Fruit fly (Drosophila melanogaster): Measurements from ENCODE around the gene Lip3.
A peak's percentile ranks its signal among the peaks of the same experiment; 100 is the strongest.

Gene Lip3

DNA sequence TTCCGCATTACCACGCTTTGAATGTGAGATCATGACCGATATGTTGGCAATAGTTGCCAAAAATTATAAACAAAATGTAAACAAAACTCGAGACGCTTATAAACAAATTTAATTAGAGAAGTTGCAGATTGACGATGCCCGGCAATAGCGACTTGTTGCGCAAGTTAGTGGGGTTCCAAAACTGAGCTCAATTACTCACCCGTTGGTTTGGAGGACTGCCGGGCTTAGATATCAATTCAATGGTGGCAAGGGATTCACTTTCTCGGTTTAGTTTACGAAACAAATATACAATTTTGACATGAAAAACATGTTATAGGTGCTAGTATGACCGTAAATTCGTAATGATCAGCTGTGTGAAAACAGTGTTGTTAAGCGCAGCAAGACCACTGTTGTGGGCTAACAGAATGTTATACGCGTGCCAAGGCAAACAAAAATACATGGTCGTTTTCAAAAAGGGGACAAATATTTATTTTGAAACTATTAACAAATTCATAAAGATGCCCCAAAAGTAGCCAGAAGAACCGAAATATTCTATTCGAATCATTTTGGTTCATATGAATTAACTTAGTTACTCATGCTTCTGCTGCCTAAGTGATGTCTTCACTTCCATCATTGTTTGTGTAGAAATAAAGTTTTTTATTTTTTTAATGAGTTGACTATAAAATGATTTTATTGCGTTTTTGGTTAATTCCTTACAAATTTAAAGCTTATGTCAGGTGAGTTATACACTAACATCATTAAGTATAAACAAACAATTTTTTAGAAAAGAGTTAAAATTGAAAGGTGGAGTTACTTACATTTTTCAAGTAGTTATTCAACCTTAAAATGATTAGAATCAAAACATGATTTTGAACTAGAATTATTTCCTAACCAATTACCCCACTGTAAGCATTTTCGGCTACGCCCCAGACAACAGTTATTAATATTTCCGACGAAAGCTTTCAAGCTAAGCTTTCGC, 4.9 kb downstream of the Lip3 start, which contains the start of gene Elp6 (continued):
- peak; percentile 81 for TF ChIP-seq eg (GFP tag; IDR thresholded peaks at IDR 0.05)
- TF ChIP-seq CG1621 (tag; optimal IDR thresholded peaks at IDR 0.05) = peak; percentile 28
- TF ChIP-seq CG6854 (GFP tag; optimal IDR thresholded peaks at IDR 0.05) = peak; percentile 31
- TF ChIP-seq Hr38 (GFP tag; optimal IDR thresholded peaks at IDR 0.05) = no peak
- peak; percentile 50 for TF ChIP-seq fkh (GFP tag; optimal IDR thresholded peaks at IDR 0.05)
- TF ChIP-seq Hr39 (GFP tag; optimal IDR thresholded peaks at IDR 0.05) = peak; percentile 87
- TF ChIP-seq Ets21C (GFP tag; optimal IDR thresholded peaks at IDR 0.05) = peak; percentile 78
- peak; percentile 81 for TF ChIP-seq CG4318 (GFP tag; optimal IDR thresholded peaks at IDR 0.05)
- peak; percentile 84 for TF ChIP-seq net (GFP tag; optimal IDR thresholded peaks at IDR 0.05)
- peak; percentile 86 for TF ChIP-seq Sox14 (GFP tag; optimal IDR thresholded peaks at IDR 0.05)
- TF ChIP-seq CG10669 (GFP tag; optimal IDR thresholded peaks at IDR 0.05) = peak; percentile 78
- TF ChIP-seq lz (GFP tag; optimal IDR thresholded peaks at IDR 0.05) = peak; percentile 88
- TF ChIP-seq vri (GFP tag; optimal IDR thresholded peaks at IDR 0.05) = peak; percentile 58
- TF ChIP-seq Eip78C (GFP tag) = peak; percentile 95
- no peak for TF ChIP-seq fd85E (GFP tag; optimal IDR thresholded peaks at IDR 0.05)

DNA sequence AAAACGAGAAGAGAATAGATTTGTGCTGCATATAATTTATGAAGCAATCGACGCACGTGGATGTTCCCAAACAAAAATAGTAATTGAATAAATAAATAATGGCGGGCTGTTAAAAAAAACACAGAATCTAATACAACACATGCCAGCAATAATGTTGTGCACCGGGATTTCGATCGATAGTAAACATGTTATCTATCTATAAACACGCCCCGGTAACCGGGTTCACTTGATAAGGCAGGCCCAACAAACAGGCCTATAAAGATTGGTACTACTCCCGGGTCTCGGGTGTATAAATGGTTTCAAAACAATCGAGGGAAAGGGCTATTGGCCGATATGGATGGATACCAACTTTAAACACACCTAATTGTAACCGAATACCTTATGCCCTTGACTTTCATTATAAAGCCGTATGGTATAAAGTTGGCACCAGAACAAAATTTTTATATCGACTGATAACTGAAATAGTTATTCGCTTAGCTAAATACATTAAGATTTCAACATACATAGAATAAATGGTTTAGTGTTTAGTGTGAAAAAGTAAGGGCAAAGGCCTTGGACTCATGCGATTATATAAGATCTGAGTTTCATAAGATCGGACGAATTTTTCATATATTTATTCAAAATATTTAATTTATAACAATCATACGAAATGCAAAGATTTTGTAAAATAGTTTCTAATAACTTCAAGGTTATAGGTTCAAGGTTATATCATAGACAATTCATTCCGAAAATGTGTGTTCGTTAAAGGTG, 5.9 kb downstream of the Lip3 start:
- TF ChIP-seq OdsH (GFP tag; optimal IDR thresholded peaks at IDR 0.05) = peak; percentile 5
- no peak for TF ChIP-seq Eip75B (GFP tag; optimal IDR thresholded peaks at IDR 0.05)
- peak; percentile 7 for TF ChIP-seq esn (GFP tag; optimal IDR thresholded peaks at IDR 0.05)
- TF ChIP-seq Eip78C (GFP tag) = peak; percentile 48
- peak; percentile 45 for TF ChIP-seq vri (GFP tag; optimal IDR thresholded peaks at IDR 0.05)
- peak; percentile 6 for TF ChIP-seq CG8632 (GFP tag; optimal IDR thresholded peaks at IDR 0.05)
- TF ChIP-seq fkh (GFP tag; optimal IDR thresholded peaks at IDR 0.05) = peak; percentile 68
- peak; percentile 9 for TF ChIP-seq acj6 (GFP tag; optimal IDR thresholded peaks at IDR 0.05)
- TF ChIP-seq spab (GFP tag; optimal IDR thresholded peaks at IDR 0.05) = no peak
- TF ChIP-seq topi (GFP tag; optimal IDR thresholded peaks at IDR 0.05) = peak; percentile 20
- peak; percentile 2 for TF ChIP-seq Hr4 (GFP tag; optimal IDR thresholded peaks at IDR 0.05)
- TF ChIP-seq CG34406 (GFP tag; optimal IDR thresholded peaks at IDR 0.05) = peak; percentile 23
- peak; percentile 51 for TF ChIP-seq CG32006 (GFP tag; optimal IDR thresholded peaks at IDR 0.05)
- no peak for TF ChIP-seq CG11762 (GFP tag; optimal IDR thresholded peaks at IDR 0.05; ENCODE audit: insufficient read depth)

- peak; percentile 96 for TF ChIP-seq CG6854 (GFP tag; optimal IDR thresholded peaks at IDR 0.05)
- peak; percentile 98 for TF ChIP-seq CG4318 (GFP tag; optimal IDR thresholded peaks at IDR 0.05)
- peak; percentile 98 for TF ChIP-seq CG6276 (GFP tag; optimal IDR thresholded peaks at IDR 0.05)
- TF ChIP-seq CG6792 (GFP tag; optimal IDR thresholded peaks at IDR 0.05) = peak; percentile 96
- TF ChIP-seq CG3032 (tag; optimal IDR thresholded peaks at IDR 0.05) = peak; percentile 94
- TF ChIP-seq svp (GFP tag) = peak; percentile 100
- peak; percentile 97 for TF ChIP-seq Met (GFP tag; optimal IDR thresholded peaks at IDR 0.05)
- TF ChIP-seq topi (GFP tag; optimal IDR thresholded peaks at IDR 0.05) = peak; percentile 98
- peak; percentile 100 for TF ChIP-seq Eip78C (GFP tag)
- TF ChIP-seq fd59A (GFP tag; optimal IDR thresholded peaks at IDR 0.05) = peak; percentile 92
- peak; percentile 96 for TF ChIP-seq cyc (GFP tag; optimal IDR thresholded peaks at IDR 0.05)
- TF ChIP-seq fd85E (GFP tag; optimal IDR thresholded peaks at IDR 0.05) = peak; percentile 85
- peak; percentile 98 for TF ChIP-seq Hr4 (GFP tag; optimal IDR thresholded peaks at IDR 0.05)
- peak; percentile 85 for TF ChIP-seq dsx (GFP tag; optimal IDR thresholded peaks at IDR 0.05; ENCODE audit: poor library complexity, severe bottlenecking)
- TF ChIP-seq lz (GFP tag; optimal IDR thresholded peaks at IDR 0.05) = peak; percentile 97
- peak; percentile 95 for TF ChIP-seq Ets96B (tag; optimal IDR thresholded peaks at IDR 0.05)
- peak; percentile 95 for TF ChIP-seq dac (GFP tag; optimal IDR thresholded peaks at IDR 0.05)
- TF ChIP-seq eg (GFP tag; IDR thresholded peaks at IDR 0.05) = peak; percentile 93
- TF ChIP-seq Sox102F (GFP tag; optimal IDR thresholded peaks at IDR 0.05) = peak; percentile 97
- peak; percentile 89 for TF ChIP-seq Eip93F (GFP tag; optimal IDR thresholded peaks at IDR 0.05)
- peak; percentile 98 for TF ChIP-seq CG34406 (GFP tag; optimal IDR thresholded peaks at IDR 0.05)
- peak; percentile 96 for TF ChIP-seq CG10669 (GFP tag; optimal IDR thresholded peaks at IDR 0.05)
- peak; percentile 97 for TF ChIP-seq Eip75B (GFP tag; optimal IDR thresholded peaks at IDR 0.05)
- TF ChIP-seq Ets21C (GFP tag; optimal IDR thresholded peaks at IDR 0.05) = peak; percentile 93
- TF ChIP-seq fkh (GFP tag; optimal IDR thresholded peaks at IDR 0.05) = peak; percentile 66
- peak; percentile 87 for TF ChIP-seq vri (GFP tag; optimal IDR thresholded peaks at IDR 0.05)
- peak; percentile 96 for TF ChIP-seq Sox14 (GFP tag; optimal IDR thresholded peaks at IDR 0.05)
- TF ChIP-seq CG11902 (GFP tag; optimal IDR thresholded peaks at IDR 0.05) = peak; percentile 95
Observed at dm6 chr3R:13364175-13365174, 7.2 kb downstream of the Lip3 start, which contains the start of gene Dic1. Gene Dic1 (plus strand): TSS chr3R:13364938.

Measured in whole organism, prepupa.